Fruit fly (Drosophila melanogaster): Measurements from ENCODE around the gene CG42404.

- TF ChIP-seq CG17806 (tag; optimal IDR thresholded peaks at IDR 0.05) (no peak), rn (GFP tag; IDR thresholded peaks at IDR 0.05) (no peak), Pif1B (GFP tag; optimal IDR thresholded peaks at IDR 0.05) (no peak), Ets98B (GFP tag; IDR thresholded peaks at IDR 0.05) (no peak), CG12605 (GFP tag; IDR thresholded peaks at IDR 0.05) (no peak), EcR (GFP tag; optimal IDR thresholded peaks at IDR 0.05) (no peak), CG10348 (GFP tag; IDR thresholded peaks at IDR 0.05) (no peak)
These were observed 42.5 kb downstream of the CG42404 start for dm6 chr3R:15292241-15293004.
